Worm (Caenorhabditis elegans) whole organism, mixed stage, embryonic: ENCODE data around the gene znf-207.

Source experiments
- blmp-1 ChIP-seq: fragments of 150-350 bp; optimal IDR thresholded peaks from 2 replicates; lab custom pipeline; 2014; ENCODE audit warnings: missing biosample characterization, missing genetic modification characterization
- elt-1 ChIP-seq: sonication (generic microtip); optimal IDR thresholded peaks from 2 replicates; lab custom pipeline; 2017; ENCODE audit warnings: missing genetic modification characterization, mild to moderate bottlenecking, missing compliant biosample characterization, antibody characterized with exemption, moderate library complexity, borderline replicate concordance; ENCODE audit not compliant: insufficient read depth
- elt-3 ChIP-seq: fragments of 150-350 bp; optimal IDR thresholded peaks from 2 replicates; lab custom pipeline; 2014; ENCODE audit warnings: missing biosample characterization, missing genetic modification characterization
- flh-1 ChIP-seq: fragments of 200-800 bp; sonication (Bioruptor generic); optimal IDR thresholded peaks from 2 replicates; lab custom pipeline; 2018; ENCODE audit warnings: mild to moderate bottlenecking, missing genetic modification characterization, moderate library complexity, missing compliant biosample characterization
- lin-13 ChIP-seq: fragments of 150-350 bp; optimal IDR thresholded peaks from 2 replicates; lab custom pipeline; 2014; ENCODE audit warnings: missing biosample characterization, missing genetic modification characterization
- lsy-2 ChIP-seq: fragments of 150-350 bp; optimal IDR thresholded peaks from 2 replicates; lab custom pipeline; 2014; ENCODE audit warnings: missing biosample characterization, missing genetic modification characterization
- mab-5 ChIP-seq: fragments of 150-350 bp; optimal IDR thresholded peaks from 2 replicates; lab custom pipeline; 2014; ENCODE audit warnings: missing biosample characterization, missing genetic modification characterization
- mep-1 ChIP-seq: fragments of 150-350 bp; optimal IDR thresholded peaks from 2 replicates; lab custom pipeline; 2017; ENCODE audit warnings: missing biosample characterization, missing genetic modification reagents, missing genetic modification characterization, inconsistent platforms
- nhr-76 ChIP-seq: sonication (generic microtip); optimal IDR thresholded peaks from 2 replicates; lab custom pipeline; 2017; ENCODE audit warnings: missing biosample characterization, missing genetic modification characterization
- pha-4 ChIP-seq: fragments of 150-350 bp; optimal IDR thresholded peaks from 2 replicates; lab custom pipeline; 2018; ENCODE audit warnings: missing biosample characterization, missing genetic modification reagents, missing genetic modification characterization
- snpc-4 ChIP-seq: fragments of 150-350 bp; optimal IDR thresholded peaks from 2 replicates; lab custom pipeline; 2014; ENCODE audit warnings: missing biosample characterization, missing genetic modification characterization
- unc-62 ChIP-seq: fragments of 150-350 bp; optimal IDR thresholded peaks from 2 replicates; lab custom pipeline; 2014; ENCODE audit warnings: missing biosample characterization, missing genetic modification reagents, missing genetic modification characterization
- ztf-11 ChIP-seq: fragments of 150-350 bp; optimal IDR thresholded peaks from 2 replicates; lab custom pipeline; 2014; ENCODE audit warnings: missing biosample characterization, missing genetic modification characterization

DNA sequence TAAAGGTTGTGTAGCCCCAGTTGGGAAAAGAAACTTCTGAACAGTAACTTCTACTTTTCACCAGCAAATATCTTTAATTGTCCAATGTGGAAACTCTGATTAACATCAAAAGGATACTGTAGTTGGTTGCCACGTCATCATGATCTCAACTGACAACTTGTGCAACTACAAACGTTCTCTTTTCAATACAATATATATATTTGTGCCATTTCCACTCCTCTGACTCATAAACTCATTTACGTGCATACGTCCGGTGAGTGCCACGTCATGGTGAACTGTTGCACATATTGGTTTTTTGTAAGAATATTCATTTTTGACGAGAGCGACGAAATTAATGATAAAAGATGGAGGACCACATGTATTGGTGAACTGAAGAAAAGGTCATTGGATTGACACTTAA lies 3.0 kb upstream of the znf-207 start:
- TF ChIP-seq nhr-76 (tag; lab: Kevin White, UChicago) (no peak), mab-5 (no peak), mep-1 (no peak), blmp-1 (tag; lab: Kevin White, UChicago) (no peak), unc-62 (no peak), elt-1 (tag; lab: Kevin White, UChicago) (no peak), ztf-11 (no peak), elt-3 (tag; lab: Kevin White, UChicago) (no peak), pha-4 (no peak), snpc-4 (no peak), lin-13 (tag; lab: Kevin White, UChicago) (no peak), flh-1 (GFP tag; lab: Kevin White, UChicago) (no peak), lsy-2 (no peak)
